Worm (Caenorhabditis elegans) whole organism, young adult: ENCODE results near the gene Y54G2A.13.
A peak's percentile ranks its signal among the peaks of the same experiment; 100 is the strongest.

Source experiments
- B0261.1 ChIP-seq: sonication (generic microtip); optimal IDR thresholded peaks from 2 replicates; lab custom pipeline; 2016; ENCODE audit warnings: mild to moderate bottlenecking, missing genetic modification characterization, moderate library complexity, missing compliant biosample characterization
- C06A6.2 ChIP-seq: fragments of 200-800 bp; sonication (Bioruptor generic); conservative IDR thresholded peaks from 2 replicates; pipeline ENCODE4 v1.3.6; 2022; ENCODE audit warnings: missing genetic modification characterization, missing compliant biosample characterization
- C17E4.6 ChIP-seq: fragments of 200-800 bp; sonication (Bioruptor generic); IDR thresholded peaks from 2 replicates; pipeline ENCODE4 v1.3.6; 2022; ENCODE audit warnings: missing genetic modification reagents, missing genetic modification characterization, missing compliant biosample characterization
- F22D6.2 ChIP-seq: sonication (generic microtip); optimal IDR thresholded peaks from 2 replicates; lab custom pipeline; 2016; ENCODE audit warnings: mild to moderate bottlenecking, missing genetic modification characterization, missing compliant biosample characterization
- F57C9.4 ChIP-seq: sonication (generic microtip); optimal IDR thresholded peaks from 2 replicates; lab custom pipeline; 2017; ENCODE audit warnings: mild to moderate bottlenecking, missing genetic modification characterization, missing compliant biosample characterization
- K12H6.12 ChIP-seq: fragments of 200-800 bp; sonication (Bioruptor generic); optimal IDR thresholded peaks from 2 replicates; lab custom pipeline; 2018; ENCODE audit warnings: mild to moderate bottlenecking, missing genetic modification characterization, missing compliant biosample characterization
- T07F8.4 ChIP-seq: sonication (generic microtip); optimal IDR thresholded peaks from 2 replicates; lab custom pipeline; 2016; ENCODE audit warnings: mild to moderate bottlenecking, missing genetic modification characterization, moderate library complexity, missing compliant biosample characterization
- Y53G8AR.9 ChIP-seq: fragments of 200-800 bp; sonication (Bioruptor generic); conservative IDR thresholded peaks from 2 replicates; pipeline ENCODE4 v1.3.6; 2022; ENCODE audit warnings: missing genetic modification reagents, missing genetic modification characterization, missing compliant biosample characterization
- aptf-3 ChIP-seq: fragments of 200-800 bp; sonication (Bioruptor generic); IDR thresholded peaks from 2 replicates; pipeline ENCODE4 v1.3.6; 2022; ENCODE audit warnings: missing genetic modification characterization, missing compliant biosample characterization
- athp-1 ChIP-seq: sonication (generic microtip); optimal IDR thresholded peaks from 2 replicates; lab custom pipeline; 2017; ENCODE audit warnings: mild to moderate bottlenecking, missing genetic modification characterization, missing compliant biosample characterization
- attf-3 ChIP-seq: fragments of 200-800 bp; sonication (Bioruptor generic); conservative IDR thresholded peaks from 2 replicates; pipeline ENCODE4 v1.3.6; 2022; ENCODE audit warnings: missing genetic modification reagents, missing genetic modification characterization, missing compliant biosample characterization
- attf-6 ChIP-seq: fragments of 200-800 bp; sonication (Bioruptor generic); IDR thresholded peaks from 2 replicates; pipeline ENCODE4 v1.3.6; 2022; ENCODE audit warnings: missing genetic modification reagents, missing genetic modification characterization, missing compliant biosample characterization
- bed-1 ChIP-seq: fragments of 200-800 bp; sonication (Bioruptor generic); IDR thresholded peaks from 2 replicates; pipeline ENCODE4 v1.3.6; 2022; ENCODE audit warnings: missing genetic modification reagents, missing genetic modification characterization, missing compliant biosample characterization
- cebp-1 ChIP-seq, 2 experiments: fragments of 200-800 bp in 1 of 2; sonication (Bioruptor generic) in 1 of 2; sonication (generic microtip) in 1 of 2; IDR thresholded peaks in 1 of 2; optimal IDR thresholded peaks in 1 of 2; 2 replicates each; pipeline versions ENCODE4 v1.3.6 to Lab custom; 2017 to 2022; ENCODE audit warnings: missing compliant biosample characterization in 2 of 2, missing genetic modification characterization in 2 of 2, mild to moderate bottlenecking in 1 of 2, missing genetic modification reagents in 1 of 2, moderate library complexity in 1 of 2
- cebp-2 ChIP-seq: fragments of 200-800 bp; sonication (Bioruptor generic); IDR thresholded peaks from 2 replicates; pipeline ENCODE4 v1.3.6; 2022; ENCODE audit warnings: missing genetic modification characterization, missing compliant biosample characterization
- ceh-100 ChIP-seq: fragments of 200-800 bp; sonication (Bioruptor generic); IDR thresholded peaks from 2 replicates; pipeline ENCODE4 v1.3.6; 2022; ENCODE audit warnings: missing genetic modification reagents, missing genetic modification characterization, missing compliant biosample characterization
- ceh-27 ChIP-seq: fragments of 200-800 bp; sonication (Bioruptor generic); optimal IDR thresholded peaks from 2 replicates; lab custom pipeline; 2018; ENCODE audit warnings: mild to moderate bottlenecking, missing genetic modification characterization, moderate library complexity, missing compliant biosample characterization
- ceh-58 ChIP-seq: fragments of 200-800 bp; sonication (Bioruptor generic); IDR thresholded peaks from 2 replicates; pipeline ENCODE4 v1.3.6; 2022; ENCODE audit warnings: missing genetic modification characterization, missing compliant biosample characterization
- die-1 ChIP-seq: sonication (generic microtip); optimal IDR thresholded peaks from 2 replicates; lab custom pipeline; 2016; ENCODE audit warnings: missing genotype, mild to moderate bottlenecking, missing genetic modification characterization, missing compliant biosample characterization
- dox-1 ChIP-seq: fragments of 200-800 bp; sonication (Bioruptor generic); IDR thresholded peaks from 2 replicates; pipeline ENCODE4 v1.3.6; 2022; ENCODE audit warnings: missing genetic modification reagents, missing genetic modification characterization, missing compliant biosample characterization
- efl-1 ChIP-seq: fragments of 150-350 bp; optimal IDR thresholded peaks from 2 replicates; lab custom pipeline; 2014; ENCODE audit warnings: missing biosample characterization, missing genetic modification reagents, missing genetic modification characterization
- egl-18 ChIP-seq: fragments of 200-800 bp; sonication (Bioruptor generic); IDR thresholded peaks from 2 replicates; pipeline ENCODE4 v1.3.6; 2022; ENCODE audit warnings: missing genetic modification reagents, missing genetic modification characterization, missing compliant biosample characterization
- egrh-3 ChIP-seq: fragments of 200-800 bp; sonication (Bioruptor generic); IDR thresholded peaks from 2 replicates; pipeline ENCODE4 v1.3.6; 2022; ENCODE audit warnings: missing genetic modification reagents, missing genetic modification characterization, missing compliant biosample characterization
- hmg-1.2 ChIP-seq: fragments of 200-800 bp; sonication (Bioruptor generic); IDR thresholded peaks from 2 replicates; pipeline ENCODE4 v1.3.6; 2022; ENCODE audit warnings: missing genetic modification reagents, missing genetic modification characterization, missing compliant biosample characterization
- hmg-20 ChIP-seq: fragments of 200-800 bp; sonication (Bioruptor generic); IDR thresholded peaks from 2 replicates; pipeline ENCODE4 v1.3.6; 2022; ENCODE audit warnings: missing genetic modification reagents, missing genetic modification characterization, missing compliant biosample characterization
- hsf-1 ChIP-seq: fragments of 200-800 bp; sonication (Bioruptor generic); IDR thresholded peaks from 2 replicates; pipeline ENCODE4 v1.3.6; 2022; ENCODE audit warnings: missing genetic modification reagents, missing genetic modification characterization, missing compliant biosample characterization
- lag-1 ChIP-seq: fragments of 200-800 bp; sonication (Bioruptor generic); IDR thresholded peaks from 2 replicates; pipeline ENCODE4 v1.3.6; 2022; ENCODE audit warnings: missing genetic modification reagents, missing genetic modification characterization, missing compliant biosample characterization
- let-526 ChIP-seq: fragments of 200-800 bp; sonication (Bioruptor generic); IDR thresholded peaks from 2 replicates; pipeline ENCODE4 v1.3.6; 2022; ENCODE audit warnings: missing genetic modification reagents, missing genetic modification characterization, missing compliant biosample characterization
- lin-35 ChIP-seq, 3 experiments: fragments of 150-350 bp in 2 of 3; sonication (generic microtip) in 1 of 3; optimal IDR thresholded peaks; 2 replicates each; lab custom pipeline; 2014 to 2018; ENCODE audit warnings: missing biosample characterization in 3 of 3, missing genetic modification characterization in 3 of 3, missing genetic modification reagents in 3 of 3
- lsy-27 ChIP-seq: sonication (generic microtip); optimal IDR thresholded peaks from 2 replicates; lab custom pipeline; 2017; ENCODE audit warnings: missing genetic modification characterization, mild to moderate bottlenecking, missing compliant biosample characterization, antibody characterized with exemption, missing genotype, borderline replicate concordance; ENCODE audit not compliant: insufficient read depth
- madf-6 ChIP-seq: fragments of 200-800 bp; sonication (Bioruptor generic); IDR thresholded peaks from 2 replicates; pipeline ENCODE4 v1.3.6; 2022; ENCODE audit warnings: missing genetic modification reagents, missing genetic modification characterization, missing compliant biosample characterization
- madf-8 ChIP-seq: fragments of 200-800 bp; sonication (Bioruptor generic); conservative IDR thresholded peaks from 2 replicates; pipeline ENCODE4 v1.3.6; 2022; ENCODE audit warnings: missing genetic modification reagents, missing genetic modification characterization, missing compliant biosample characterization
- mel-28 ChIP-seq: sonication (generic microtip); optimal IDR thresholded peaks from 2 replicates; lab custom pipeline; 2016; ENCODE audit warnings: borderline replicate concordance, mild to moderate bottlenecking, missing genetic modification characterization, missing compliant biosample characterization
- mes-4 ChIP-seq: sonication (generic microtip); optimal IDR thresholded peaks from 2 replicates; lab custom pipeline; 2016; ENCODE audit warnings: missing genotype, missing genetic modification characterization, missing compliant biosample characterization
- mxl-1 ChIP-seq: sonication (generic microtip); optimal IDR thresholded peaks from 2 replicates; lab custom pipeline; 2016; ENCODE audit warnings: missing genetic modification characterization, missing compliant biosample characterization
- nfya-1 ChIP-seq: sonication (generic microtip); optimal IDR thresholded peaks from 2 replicates; lab custom pipeline; 2017; ENCODE audit warnings: antibody characterized with exemption, missing compliant biosample characterization, missing genetic modification characterization, borderline replicate concordance; ENCODE audit not compliant: insufficient read depth
- nfya-2 ChIP-seq: fragments of 200-800 bp; sonication (Bioruptor generic); IDR thresholded peaks from 2 replicates; pipeline ENCODE4 v1.3.6; 2022; ENCODE audit warnings: missing genetic modification reagents, missing genetic modification characterization, missing compliant biosample characterization
- nfyb-1 ChIP-seq: fragments of 200-800 bp; sonication (Bioruptor generic); IDR thresholded peaks from 2 replicates; pipeline ENCODE4 v1.3.6; 2022; ENCODE audit warnings: missing genetic modification reagents, missing genetic modification characterization, missing compliant biosample characterization
- nhr-179 ChIP-seq: sonication (generic microtip); optimal IDR thresholded peaks from 2 replicates; lab custom pipeline; 2016; ENCODE audit warnings: mild to moderate bottlenecking, missing genetic modification characterization, missing compliant biosample characterization
- nhr-80 ChIP-seq: sonication (generic microtip); optimal IDR thresholded peaks from 2 replicates; lab custom pipeline; 2016; ENCODE audit warnings: missing genetic modification characterization, missing compliant biosample characterization
- pha-4 ChIP-seq: fragments of 150-350 bp; sonication (generic microtip); optimal IDR thresholded peaks from 2 replicates; lab custom pipeline; 2014; ENCODE audit warnings: missing biosample characterization, missing genetic modification reagents, missing genetic modification characterization
- sea-2 ChIP-seq: fragments of 200-800 bp; sonication (Bioruptor generic); IDR thresholded peaks from 2 replicates; pipeline ENCODE4 v1.3.6; 2022; ENCODE audit warnings: missing genetic modification characterization, missing compliant biosample characterization
- somi-1 ChIP-seq: fragments of 200-800 bp; sonication (Bioruptor generic); optimal IDR thresholded peaks from 2 replicates; lab custom pipeline; 2018; ENCODE audit warnings: mild to moderate bottlenecking, missing genetic modification characterization, missing compliant biosample characterization
- sptf-2 ChIP-seq: fragments of 200-800 bp; sonication (Bioruptor generic); optimal IDR thresholded peaks from 2 replicates; lab custom pipeline; 2018; ENCODE audit warnings: mild to moderate bottlenecking, missing genetic modification characterization, missing compliant biosample characterization
- tlf-1 ChIP-seq: fragments of 200-800 bp; sonication (Bioruptor generic); optimal IDR thresholded peaks from 2 replicates; lab custom pipeline; 2018; ENCODE audit warnings: mild to moderate bottlenecking, missing genetic modification characterization, missing compliant biosample characterization
- zim-3 ChIP-seq: sonication (generic microtip); optimal IDR thresholded peaks from 2 replicates; lab custom pipeline; 2017; ENCODE audit warnings: mild to moderate bottlenecking, missing genetic modification characterization, moderate library complexity, missing compliant biosample characterization
- ztf-28 ChIP-seq: fragments of 200-800 bp; sonication (Bioruptor generic); IDR thresholded peaks from 2 replicates; pipeline ENCODE4 v1.3.6; 2022; ENCODE audit warnings: missing genetic modification reagents, missing genetic modification characterization, missing compliant biosample characterization
- ztf-6 ChIP-seq: fragments of 200-800 bp; sonication (Bioruptor generic); IDR thresholded peaks from 2 replicates; pipeline ENCODE4 v1.3.6; 2022; ENCODE audit warnings: missing genetic modification reagents, missing genetic modification characterization, missing compliant biosample characterization

Y54G2A.13 gene

ce11 chrIV:2805525-2805924 is 14.0 kb downstream of the Y54G2A.13 start, which contains the start of gene Y54G2A.45 (continued):
- no peak for TF ChIP-seq somi-1 (GFP tag; lab: Kevin White, UChicago)
- no peak; the same call in 1 of the 2 replicates for TF ChIP-seq madf-8 (GFP tag; lab: Robert Waterston, UW)
- TF ChIP-seq attf-3: peak; percentile 56
- no peak for TF ChIP-seq F57C9.4 (tag; lab: Kevin White, UChicago)
- no peak for TF ChIP-seq hmg-20
- TF ChIP-seq C17E4.6 (GFP tag; lab: Robert Waterston, UW): peak; percentile 48; the same call in 1 of the 2 replicates
- TF ChIP-seq efl-1: peak; percentile 13
- TF ChIP-seq ztf-28: no peak
- no peak for TF ChIP-seq egl-18 (GFP tag; lab: Robert Waterston, UW)
- TF ChIP-seq egrh-3 (GFP tag; lab: Robert Waterston, UW): peak; percentile 28; the same call in 1 of the 2 replicates
- no peak for TF ChIP-seq cebp-1 (GFP tag; IDR thresholded peaks at IDR 0.05; lab: Robert Waterston, UW)
- TF ChIP-seq cebp-1 (tag; optimal IDR thresholded peaks at IDR 0.05; lab: Kevin White, UChicago): peak; percentile 74
- TF ChIP-seq sptf-2 (GFP tag; lab: Kevin White, UChicago): peak; percentile 84
- TF ChIP-seq nhr-80 (tag; lab: Kevin White, UChicago): peak; percentile 97
- 0 out of 2 replicates have a peak, but pooled peaks have one; percentile 52 for TF ChIP-seq attf-6 (GFP tag; lab: Robert Waterston, UW)
- TF ChIP-seq bed-1 (GFP tag; lab: Robert Waterston, UW): no peak
- TF ChIP-seq lag-1 (GFP tag; lab: Robert Waterston, UW): no peak
- TF ChIP-seq pha-4 (tag; lab: Kevin White, UChicago): no peak
- TF ChIP-seq C06A6.2 (GFP tag; lab: Robert Waterston, UW): no peak
- TF ChIP-seq mel-28 (tag; lab: Kevin White, UChicago): no peak
- TF ChIP-seq die-1 (tag; lab: Kevin White, UChicago): peak; percentile 81
- no peak for TF ChIP-seq let-526 (GFP tag; lab: Robert Waterston, UW)
- no peak for TF ChIP-seq ceh-58
- TF ChIP-seq hmg-1.2 (GFP tag; lab: Robert Waterston, UW): peak; percentile 64
- peak; percentile 52 for TF ChIP-seq F22D6.2
- no peak for TF ChIP-seq nfya-2 (GFP tag; lab: Robert Waterston, UW)
- TF ChIP-seq B0261.1 (tag; lab: Kevin White, UChicago): peak; percentile 92
- no peak for TF ChIP-seq ztf-6 (GFP tag; lab: Robert Waterston, UW)
- TF ChIP-seq dox-1: peak; percentile 92
- peak in 2 of 3 experiments; percentile 35 to 40 for TF ChIP-seq lin-35 (GFP tag; optimal IDR thresholded peaks at IDR 0.05; lab: Kevin White, UChicago)
- no peak for TF ChIP-seq aptf-3 (GFP tag; lab: Robert Waterston, UW)
- TF ChIP-seq mxl-1 (tag; lab: Kevin White, UChicago): peak; percentile 79
- TF ChIP-seq cebp-2: no peak
- peak; percentile 56 for TF ChIP-seq zim-3 (tag; lab: Kevin White, UChicago)
- TF ChIP-seq nfya-1 (tag; lab: Kevin White, UChicago): no peak
- peak; percentile 24 for TF ChIP-seq nhr-179 (tag; lab: Kevin White, UChicago)
- TF ChIP-seq T07F8.4 (tag; lab: Kevin White, UChicago): peak; percentile 76
- peak; percentile 13 for TF ChIP-seq K12H6.12 (tag; lab: Kevin White, UChicago)
- peak; percentile 53 for TF ChIP-seq ceh-100 (GFP tag; lab: Robert Waterston, UW)
- TF ChIP-seq Y53G8AR.9 (GFP tag; lab: Robert Waterston, UW): 0 out of 2 replicates have a peak, but pooled peaks have one; percentile 38
- peak; percentile 78 for TF ChIP-seq nfyb-1 (GFP tag; lab: Robert Waterston, UW)
- peak; percentile 74 for TF ChIP-seq mes-4 (tag; lab: Kevin White, UChicago)
- TF ChIP-seq hsf-1 (GFP tag; lab: Robert Waterston, UW): peak; percentile 63; the same call in 1 of the 2 replicates
- TF ChIP-seq lsy-27 (tag; lab: Kevin White, UChicago): peak; percentile 59
- peak; percentile 60 for TF ChIP-seq athp-1 (tag; lab: Kevin White, UChicago)
- TF ChIP-seq sea-2 (GFP tag; lab: Robert Waterston, UW): 0 out of 2 replicates have a peak, but pooled peaks have one; percentile 11
- peak; percentile 64 for TF ChIP-seq madf-6
- TF ChIP-seq tlf-1 (GFP tag; lab: Kevin White, UChicago): peak; percentile 52
- peak; percentile 20 for TF ChIP-seq ceh-27
